Worm (Caenorhabditis elegans) whole organism, L1 larva: ENCODE data around the gene swd-2.2.

ENCODE experiments used
- mep-1 ChIP-seq: fragments of 150-350 bp; optimal IDR thresholded peaks from 2 replicates; lab custom pipeline; 2014; ENCODE audit warnings: missing biosample characterization, missing genetic modification characterization
- nhr-28 ChIP-seq: fragments of 150-350 bp; optimal IDR thresholded peaks from 2 replicates; lab custom pipeline; 2014; ENCODE audit warnings: missing biosample characterization, missing genetic modification characterization
- nhr-77 ChIP-seq: fragments of 150-350 bp; optimal IDR thresholded peaks from 2 replicates; lab custom pipeline; 2014; ENCODE audit warnings: missing biosample characterization, missing genetic modification characterization
- pqm-1 ChIP-seq: sonication (generic microtip); optimal IDR thresholded peaks from 3 replicates; lab custom pipeline; 2017; ENCODE audit warnings: missing biosample characterization, missing genetic modification characterization
- ztf-11 ChIP-seq, 2 experiments: sonication (generic microtip); optimal IDR thresholded peaks; 2 replicates each; lab custom pipeline; 2016 to 2017; ENCODE audit warnings: missing genetic modification characterization in 2 of 2, missing biosample characterization in 1 of 2, missing compliant biosample characterization in 1 of 2

- TF ChIP-seq mep-1 = no peak
- TF ChIP-seq nhr-28 (tag; lab: Kevin White, UChicago) = no peak
- TF ChIP-seq pqm-1 (tag; lab: Kevin White, UChicago) = no peak
- TF ChIP-seq ztf-11 (tag; optimal IDR thresholded peaks at IDR 0.05; lab: Kevin White, UChicago) = no peak
- no peak for TF ChIP-seq nhr-77 (tag; lab: Kevin White, UChicago)
Observed at ce11 chrIV:7728402-7728963, 45.7 kb upstream of the swd-2.2 start, which contains the start of gene sucg-1.
